Worm (Caenorhabditis elegans) whole organism, mixed stage, embryonic: ENCODE data around the gene fip-4.

Experiments
- M03D4.4 ChIP-seq: sonication (generic microtip); optimal IDR thresholded peaks from 2 replicates; lab custom pipeline; 2017; ENCODE audit warnings: mild to moderate bottlenecking, missing genetic modification characterization, missing compliant biosample characterization
- bed-3 ChIP-seq: fragments of 200-800 bp; sonication (Bioruptor generic); optimal IDR thresholded peaks from 3 replicates; lab custom pipeline; 2018; ENCODE audit warnings: mild to moderate bottlenecking, missing genetic modification characterization, moderate library complexity, missing compliant biosample characterization
- drap-1 ChIP-seq: fragments of 200-800 bp; sonication (Bioruptor generic); optimal IDR thresholded peaks from 3 replicates; lab custom pipeline; 2018; ENCODE audit warnings: mild to moderate bottlenecking, missing genetic modification characterization, missing compliant biosample characterization
- elt-1 ChIP-seq: sonication (generic microtip); optimal IDR thresholded peaks from 2 replicates; lab custom pipeline; 2017; ENCODE audit warnings: missing genetic modification characterization, mild to moderate bottlenecking, missing compliant biosample characterization, antibody characterized with exemption, moderate library complexity, borderline replicate concordance; ENCODE audit not compliant: insufficient read depth
- flh-1 ChIP-seq: fragments of 200-800 bp; sonication (Bioruptor generic); optimal IDR thresholded peaks from 2 replicates; lab custom pipeline; 2018; ENCODE audit warnings: mild to moderate bottlenecking, missing genetic modification characterization, moderate library complexity, missing compliant biosample characterization
- ham-2 ChIP-seq: fragments of 200-800 bp; sonication (Bioruptor generic); optimal IDR thresholded peaks from 2 replicates; lab custom pipeline; 2018; ENCODE audit warnings: mild to moderate bottlenecking, missing genetic modification characterization, missing compliant biosample characterization
- lin-13 ChIP-seq: fragments of 150-350 bp; optimal IDR thresholded peaks from 2 replicates; lab custom pipeline; 2014; ENCODE audit warnings: missing biosample characterization, missing genetic modification characterization
- lin-32 ChIP-seq: fragments of 200-800 bp; sonication (Bioruptor generic); optimal IDR thresholded peaks from 2 replicates; lab custom pipeline; 2018; ENCODE audit warnings: mild to moderate bottlenecking, missing genetic modification characterization, missing compliant biosample characterization
- lsy-2 ChIP-seq: fragments of 150-350 bp; optimal IDR thresholded peaks from 2 replicates; lab custom pipeline; 2014; ENCODE audit warnings: missing biosample characterization, missing genetic modification characterization
- mab-5 ChIP-seq: fragments of 150-350 bp; optimal IDR thresholded peaks from 2 replicates; lab custom pipeline; 2014; ENCODE audit warnings: missing biosample characterization, missing genetic modification characterization
- mep-1 ChIP-seq: fragments of 150-350 bp; optimal IDR thresholded peaks from 2 replicates; lab custom pipeline; 2017; ENCODE audit warnings: missing biosample characterization, missing genetic modification reagents, missing genetic modification characterization, inconsistent platforms
- mls-2 ChIP-seq: sonication (generic microtip); optimal IDR thresholded peaks from 2 replicates; lab custom pipeline; 2016; ENCODE audit warnings: mild to moderate bottlenecking, missing genetic modification characterization, moderate library complexity, missing compliant biosample characterization
- nhr-2 ChIP-seq: fragments of 150-350 bp; optimal IDR thresholded peaks from 2 replicates; lab custom pipeline; 2014; ENCODE audit warnings: missing biosample characterization, missing genetic modification characterization
- nhr-237 ChIP-seq: fragments of 150-350 bp; optimal IDR thresholded peaks from 2 replicates; lab custom pipeline; 2014; ENCODE audit warnings: missing biosample characterization, missing genetic modification characterization
- sem-2 ChIP-seq: fragments of 200-800 bp; sonication (Bioruptor generic); optimal IDR thresholded peaks from 2 replicates; lab custom pipeline; 2018; ENCODE audit warnings: mild to moderate bottlenecking, missing genetic modification characterization, missing compliant biosample characterization
- unc-120 ChIP-seq: sonication (generic microtip); optimal IDR thresholded peaks from 2 replicates; lab custom pipeline; 2017; ENCODE audit warnings: missing genetic modification characterization, missing compliant biosample characterization; ENCODE audit not compliant: poor library complexity, severe bottlenecking
- unc-39 ChIP-seq: fragments of 150-350 bp; optimal IDR thresholded peaks from 2 replicates; lab custom pipeline; 2014; ENCODE audit warnings: missing biosample characterization, missing genetic modification characterization
- zip-8 ChIP-seq: fragments of 150-350 bp; optimal IDR thresholded peaks from 2 replicates; lab custom pipeline; 2014; ENCODE audit warnings: missing biosample characterization, missing genetic modification characterization

Gene fip-4

DNA sequence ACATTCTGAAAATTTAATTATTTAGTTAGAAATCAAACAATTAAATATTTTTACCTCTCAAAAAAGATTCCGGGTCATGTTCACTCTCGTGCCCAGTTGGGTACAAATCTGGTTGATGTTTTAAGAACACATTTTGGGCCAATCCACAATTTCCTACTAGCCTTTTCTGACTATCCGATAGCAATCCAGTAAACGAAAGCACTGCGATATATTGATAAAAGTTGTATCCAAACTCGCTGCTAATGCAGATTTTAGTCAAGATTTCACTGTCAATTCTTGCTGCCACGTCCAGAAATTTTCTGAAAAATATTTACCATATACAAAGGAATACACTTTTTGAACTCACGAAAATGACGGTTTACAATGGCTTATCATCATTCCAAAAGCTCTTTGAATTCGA lies 41.9 kb downstream of the fip-4 start:
- TF ChIP-seq lin-13 (no peak), zip-8 (no peak), drap-1 (no peak), flh-1 (no peak), sem-2 (GFP tag; lab: Kevin White, UChicago) (no peak), ham-2 (no peak), unc-39 (tag; lab: Kevin White, UChicago) (no peak), bed-3 (GFP tag; lab: Kevin White, UChicago) (no peak), mab-5 (tag; lab: Kevin White, UChicago) (no peak), lsy-2 (tag; lab: Kevin White, UChicago) (no peak), elt-1 (tag; lab: Kevin White, UChicago) (no peak), mep-1 (tag; lab: Kevin White, UChicago) (no peak), nhr-237 (tag; lab: Kevin White, UChicago) (no peak), nhr-2 (tag; lab: Kevin White, UChicago) (no peak), lin-32 (GFP tag; lab: Kevin White, UChicago) (no peak)
- TF ChIP-seq, all 35 proteins: peak for 0

DNA sequence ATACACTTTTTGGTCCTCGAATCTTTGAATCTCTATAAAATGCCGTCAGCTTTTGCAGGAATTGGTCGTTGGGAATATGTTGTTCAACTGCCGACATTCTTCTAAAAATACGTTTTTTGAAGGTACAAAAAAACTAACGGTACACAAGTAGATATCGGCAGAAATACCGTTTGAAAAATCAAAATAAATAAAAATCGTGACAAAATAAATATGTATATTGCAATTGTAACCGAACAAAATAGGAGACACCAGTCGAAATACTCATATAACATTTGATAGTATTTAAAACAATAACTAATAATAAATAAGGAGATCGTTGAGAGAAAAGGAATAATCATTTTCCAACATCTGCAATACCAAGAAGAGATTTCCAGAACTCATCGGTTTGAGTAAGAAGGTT lies 46.0 kb downstream of the fip-4 start, which contains the start of gene F25G6.8:
TSS of gene F25G6.8 (minus strand) at position 101 of the 400 bp plus-strand sequence.
- TF ChIP-seq lsy-2 (tag; lab: Kevin White, UChicago) (no peak), unc-120 (tag; lab: Kevin White, UChicago) (no peak), M03D4.4 (no peak), mls-2 (tag; lab: Kevin White, UChicago) (no peak), mab-5 (tag; lab: Kevin White, UChicago) (no peak), lin-32 (GFP tag; lab: Kevin White, UChicago) (no peak)
- TF ChIP-seq, all 35 proteins: peak for 0
